Fruit fly (Drosophila melanogaster): ENCODE results near the gene CG7582.

Gene CG7582

dm6 chr3R:29690960-29691527 lies 9.0 kb upstream of the CG7582 start:
- TF ChIP-seq Snoo (tag; optimal IDR thresholded peaks at IDR 0.05): no peak
- TF ChIP-seq CG4496 (GFP tag; IDR thresholded peaks at IDR 0.05): peak; percentile 47; the same call in 1 of the 3 replicates
- TF ChIP-seq fd96Ca (GFP tag; IDR thresholded peaks at IDR 0.05): peak; percentile 10; the same call in 1 of the 3 replicates

DNA sequence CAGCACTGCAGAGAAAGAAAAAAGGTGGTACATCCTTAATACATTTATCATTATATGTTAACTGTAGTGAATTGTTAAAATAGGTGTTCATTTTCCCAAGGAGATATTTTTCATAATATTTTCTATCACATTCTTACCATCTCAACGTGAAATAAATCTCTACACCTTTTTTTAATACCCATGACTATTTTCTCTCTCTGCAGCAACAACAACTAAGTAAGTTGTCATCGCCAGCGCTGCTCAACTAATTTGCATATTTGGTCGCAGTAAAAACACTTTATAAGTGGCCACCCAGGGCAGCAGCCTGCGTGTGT lies 8.4 kb upstream of the CG7582 start:
- TF ChIP-seq CG15710 (tag; optimal IDR thresholded peaks at IDR 0.05) (peak; percentile 62), CG8159 (tag; optimal IDR thresholded peaks at IDR 0.05) (peak; percentile 77), fd96Ca (GFP tag; IDR thresholded peaks at IDR 0.05) (no peak), CG10348 (GFP tag; IDR thresholded peaks at IDR 0.05) (no peak), Pif1A (GFP tag; optimal IDR thresholded peaks at IDR 0.05) (peak; percentile 54), CG17806 (tag; optimal IDR thresholded peaks at IDR 0.05) (peak; percentile 60), rn (GFP tag; IDR thresholded peaks at IDR 0.05) (no peak), Ets98B (GFP tag; IDR thresholded peaks at IDR 0.05) (peak; percentile 29), CG34367 (tag; optimal IDR thresholded peaks at IDR 0.05) (peak; percentile 57), CG14655 (GFP tag; optimal IDR thresholded peaks at IDR 0.05) (peak; percentile 49), Snoo (tag; optimal IDR thresholded peaks at IDR 0.05) (no peak), Pif1B (GFP tag; optimal IDR thresholded peaks at IDR 0.05) (peak; percentile 1), CG13204 (GFP tag; optimal IDR thresholded peaks at IDR 0.05) (no peak), EcR (GFP tag; optimal IDR thresholded peaks at IDR 0.05) (no peak), D1 (tag; optimal IDR thresholded peaks at IDR 0.05) (no peak), CG12605 (GFP tag; IDR thresholded peaks at IDR 0.05) (no peak), CG8301 (tag; optimal IDR thresholded peaks at IDR 0.05) (peak; percentile 40), CG9948 (tag; optimal IDR thresholded peaks at IDR 0.05) (peak; percentile 57), CG32121 (GFP tag; IDR thresholded peaks at IDR 0.05) (no peak), gl (tag; optimal IDR thresholded peaks at IDR 0.05) (no peak), CG4496 (GFP tag; IDR thresholded peaks at IDR 0.05) (no peak)

DNA sequence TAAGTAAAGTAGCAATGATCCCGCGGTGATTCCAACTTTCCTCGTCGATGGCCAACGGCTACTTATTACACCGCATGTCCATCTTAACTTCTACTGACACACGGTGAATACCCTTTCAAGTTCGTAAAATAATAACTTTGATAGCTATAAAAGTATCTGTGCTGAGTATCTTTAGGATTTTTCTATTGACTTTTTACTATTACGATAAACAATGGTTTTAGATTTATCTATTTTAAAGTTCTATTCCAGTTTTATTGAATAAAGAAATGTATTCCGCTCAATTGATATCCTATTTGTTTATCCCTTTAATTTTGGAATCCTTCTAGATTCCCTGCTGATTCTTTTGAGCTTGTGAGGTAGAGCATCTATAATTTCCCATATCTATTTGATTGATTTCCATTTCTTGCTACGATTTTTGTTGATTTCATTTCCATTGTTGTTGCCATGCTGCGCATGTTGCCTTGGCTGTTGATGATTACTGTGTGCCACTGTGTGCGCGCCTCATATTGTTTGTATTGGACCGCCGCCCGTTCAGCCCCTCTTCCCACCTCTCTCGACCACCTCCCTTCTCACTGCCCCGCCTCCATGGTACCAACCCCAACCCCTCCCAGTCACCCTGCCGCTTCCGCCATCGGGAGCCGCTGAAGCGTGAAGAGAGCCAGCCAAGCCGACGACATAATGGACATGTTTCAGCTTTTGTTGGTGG lies 7.9 kb upstream of the CG7582 start:
- TF ChIP-seq CG8159 (tag; optimal IDR thresholded peaks at IDR 0.05): peak; percentile 46
- TF ChIP-seq CG9948 (tag; optimal IDR thresholded peaks at IDR 0.05): peak; percentile 8
- TF ChIP-seq fd96Ca (GFP tag; IDR thresholded peaks at IDR 0.05): 0 out of 3 replicates have a peak, but pooled peaks have one; percentile 28
- peak; percentile 11 for TF ChIP-seq CG14655 (GFP tag; optimal IDR thresholded peaks at IDR 0.05)
- TF ChIP-seq CG4496 (GFP tag; IDR thresholded peaks at IDR 0.05): 0 out of 3 replicates have a peak, but pooled peaks have one; percentile 21
- no peak for TF ChIP-seq CG13204 (GFP tag; optimal IDR thresholded peaks at IDR 0.05)
- TF ChIP-seq EcR (GFP tag; optimal IDR thresholded peaks at IDR 0.05): no peak

DNA sequence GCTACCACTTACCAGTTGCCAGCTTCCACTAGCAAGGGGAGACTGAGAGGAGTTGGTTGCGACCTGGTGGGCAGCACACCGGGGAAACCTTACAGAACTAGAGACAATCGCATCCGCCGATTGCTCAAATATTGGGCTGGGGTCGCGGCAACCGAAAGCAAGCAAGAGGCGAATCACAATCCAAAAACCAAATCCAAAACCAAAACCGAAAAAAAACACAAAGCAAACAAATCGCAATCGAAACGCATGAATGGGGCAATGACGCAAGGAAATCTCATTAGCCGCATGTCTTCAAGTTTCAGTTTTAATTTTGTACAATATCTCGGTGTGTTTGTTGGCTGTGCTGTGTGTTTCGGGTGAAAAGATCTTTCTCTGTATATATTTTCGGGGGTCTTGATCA lies 7.1 kb upstream of the CG7582 start, which contains the start of gene Obp99c:
Gene Obp99c (minus strand): TSS at position 101 of the 400 bp plus-strand sequence.
- no peak for TF ChIP-seq CG13204 (GFP tag; optimal IDR thresholded peaks at IDR 0.05)
- TF ChIP-seq CG8301 (tag; optimal IDR thresholded peaks at IDR 0.05): no peak
- TF ChIP-seq Snoo (tag; optimal IDR thresholded peaks at IDR 0.05): no peak
- TF ChIP-seq CG15710 (tag; optimal IDR thresholded peaks at IDR 0.05): no peak
- TF ChIP-seq CG12605 (GFP tag; IDR thresholded peaks at IDR 0.05): no peak
- TF ChIP-seq CG34367 (tag; optimal IDR thresholded peaks at IDR 0.05): no peak
- no peak for TF ChIP-seq CG14655 (GFP tag; optimal IDR thresholded peaks at IDR 0.05)
- no peak for TF ChIP-seq Pif1A (GFP tag; optimal IDR thresholded peaks at IDR 0.05)

DNA sequence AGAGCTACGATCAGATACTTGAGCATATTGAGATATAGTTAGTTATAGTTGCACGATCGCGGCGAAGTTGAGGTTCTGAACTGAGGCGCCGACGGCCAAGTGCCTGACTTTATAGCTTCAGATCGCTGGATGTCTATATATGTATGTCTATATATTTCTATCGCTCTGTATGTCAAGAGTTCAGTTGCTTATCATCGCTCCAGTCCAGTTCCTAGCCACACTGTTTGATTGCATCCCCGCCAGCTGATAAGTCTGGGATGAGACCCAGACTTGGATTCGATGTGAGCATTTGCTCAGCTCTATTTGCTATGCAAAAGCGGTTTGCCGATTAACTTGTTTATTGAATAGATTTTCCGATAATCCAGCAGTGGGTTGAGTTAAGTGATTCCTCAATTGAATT lies 4.6 kb upstream of the CG7582 start:
- TF ChIP-seq CG32121 (GFP tag; IDR thresholded peaks at IDR 0.05) (no peak), CG8159 (tag; optimal IDR thresholded peaks at IDR 0.05) (no peak)

dm6 chr3R:29681241-29681640 lies 837 bp downstream of the CG7582 start:
- TF ChIP-seq fd96Ca (GFP tag; IDR thresholded peaks at IDR 0.05): no peak
- TF ChIP-seq CG12605 (GFP tag; IDR thresholded peaks at IDR 0.05): no peak
- no peak for TF ChIP-seq Pif1B (GFP tag; optimal IDR thresholded peaks at IDR 0.05)
- TF ChIP-seq CG17806 (tag; optimal IDR thresholded peaks at IDR 0.05): no peak
- no peak for TF ChIP-seq CG34367 (tag; optimal IDR thresholded peaks at IDR 0.05)
- no peak for TF ChIP-seq rn (GFP tag; IDR thresholded peaks at IDR 0.05)
- no peak for TF ChIP-seq Pif1A (GFP tag; optimal IDR thresholded peaks at IDR 0.05)
- TF ChIP-seq CG8159 (tag; optimal IDR thresholded peaks at IDR 0.05): no peak
- TF ChIP-seq CG13204 (GFP tag; optimal IDR thresholded peaks at IDR 0.05): no peak
- no peak for TF ChIP-seq gl (tag; optimal IDR thresholded peaks at IDR 0.05)
- no peak for TF ChIP-seq Ets98B (GFP tag; IDR thresholded peaks at IDR 0.05)
- no peak for TF ChIP-seq CG9948 (tag; optimal IDR thresholded peaks at IDR 0.05)
- no peak for TF ChIP-seq EcR (GFP tag; optimal IDR thresholded peaks at IDR 0.05)
- TF ChIP-seq CG8301 (tag; optimal IDR thresholded peaks at IDR 0.05): no peak
- TF ChIP-seq D1 (tag; optimal IDR thresholded peaks at IDR 0.05): no peak
- no peak for TF ChIP-seq CG10348 (GFP tag; IDR thresholded peaks at IDR 0.05)
- no peak for TF ChIP-seq CG4496 (GFP tag; IDR thresholded peaks at IDR 0.05)
- no peak for TF ChIP-seq CG14655 (GFP tag; optimal IDR thresholded peaks at IDR 0.05)

dm6 chr3R:29675333-29675732 lies 6.7 kb downstream of the CG7582 start, which contains the start of the genes Bub3 and Cap-D2:
TSS of gene Bub3 (minus strand) at chr3R:29675421.
TSS of gene Cap-D2 (plus strand) at chr3R:29675651.
- no peak for TF ChIP-seq rn (GFP tag; IDR thresholded peaks at IDR 0.05)
- peak; percentile 54 for TF ChIP-seq CG8159 (tag; optimal IDR thresholded peaks at IDR 0.05)
- peak; percentile 64 for TF ChIP-seq CG32121 (GFP tag; IDR thresholded peaks at IDR 0.05)
- no peak for TF ChIP-seq D1 (tag; optimal IDR thresholded peaks at IDR 0.05)
- peak; percentile 47 for TF ChIP-seq CG9948 (tag; optimal IDR thresholded peaks at IDR 0.05)
- TF ChIP-seq CG13204 (GFP tag; optimal IDR thresholded peaks at IDR 0.05): no peak
- no peak for TF ChIP-seq CG14655 (GFP tag; optimal IDR thresholded peaks at IDR 0.05)
- peak; percentile 27 for TF ChIP-seq CG34367 (tag; optimal IDR thresholded peaks at IDR 0.05)
- no peak for TF ChIP-seq EcR (GFP tag; optimal IDR thresholded peaks at IDR 0.05)
- TF ChIP-seq CG10348 (GFP tag; IDR thresholded peaks at IDR 0.05): no peak
- peak; percentile 55 for TF ChIP-seq CG15710 (tag; optimal IDR thresholded peaks at IDR 0.05)
- TF ChIP-seq CG8301 (tag; optimal IDR thresholded peaks at IDR 0.05): no peak
- peak; percentile 60; the same call in 2 of the 3 replicates for TF ChIP-seq fd96Ca (GFP tag; IDR thresholded peaks at IDR 0.05)
- peak; percentile 64; the same call in 1 of the 3 replicates for TF ChIP-seq CG4496 (GFP tag; IDR thresholded peaks at IDR 0.05)
- no peak for TF ChIP-seq gl (tag; optimal IDR thresholded peaks at IDR 0.05)
- peak; percentile 60 for TF ChIP-seq CG17806 (tag; optimal IDR thresholded peaks at IDR 0.05)
- peak; percentile 72; the same call in 1 of the 2 replicates for TF ChIP-seq Ets98B (GFP tag; IDR thresholded peaks at IDR 0.05)

All from whole organism, pupa.